Worm (Caenorhabditis elegans): ENCODE data around the gene ceh-49.

Gene ceh-49

DNA sequence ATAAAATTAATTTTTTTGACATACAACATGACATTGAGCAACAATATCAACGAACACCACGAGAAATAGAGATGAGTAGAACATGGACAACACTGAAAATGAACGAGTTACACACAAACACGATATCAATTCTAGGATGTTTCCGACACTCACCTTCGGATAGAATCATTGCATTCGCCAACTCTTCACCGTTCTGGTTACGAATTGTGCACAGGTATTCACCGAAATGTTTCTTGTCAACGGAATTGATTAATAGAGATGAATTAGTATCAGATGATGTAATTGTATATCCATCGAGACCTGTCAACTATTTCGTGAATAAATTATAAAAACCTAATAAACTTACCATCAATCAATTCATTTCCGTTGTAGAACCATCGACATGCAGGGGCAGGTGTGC is 1.7 kb upstream of the ceh-49 start:
- TF ChIP-seq die-1 (tag; optimal IDR thresholded peaks at IDR 0.05) (no peak), Y53G8AR.9 (GFP tag; conservative IDR thresholded peaks at IDR 0.05) (no peak), lin-35 (GFP tag; optimal IDR thresholded peaks at IDR 0.05) (no peak), B0336.3 (GFP tag; IDR thresholded peaks at IDR 0.05) (no peak), K12H6.12 (tag; optimal IDR thresholded peaks at IDR 0.05) (no peak), ceh-100 (GFP tag; IDR thresholded peaks at IDR 0.05) (no peak), ztf-6 (GFP tag; IDR thresholded peaks at IDR 0.05) (no peak), F23B12.7 (tag; optimal IDR thresholded peaks at IDR 0.05; ENCODE audit: insufficient read depth) (no peak), pbrm-1 (GFP tag; IDR thresholded peaks at IDR 0.05) (no peak), bed-2 (GFP tag; IDR thresholded peaks at IDR 0.05) (no peak), zim-3 (tag; optimal IDR thresholded peaks at IDR 0.05) (no peak), hmg-1.2 (GFP tag; IDR thresholded peaks at IDR 0.05) (no peak), let-607 (tag; optimal IDR thresholded peaks at IDR 0.05) (no peak), gei-17 (GFP tag; optimal IDR thresholded peaks at IDR 0.05) (no peak), ZK185.1 (tag; optimal IDR thresholded peaks at IDR 0.05; ENCODE audit: poor library complexity, severe bottlenecking) (no peak), Y53F4B.3 (GFP tag; IDR thresholded peaks at IDR 0.05) (no peak), cebp-2 (GFP tag; IDR thresholded peaks at IDR 0.05) (no peak)

DNA sequence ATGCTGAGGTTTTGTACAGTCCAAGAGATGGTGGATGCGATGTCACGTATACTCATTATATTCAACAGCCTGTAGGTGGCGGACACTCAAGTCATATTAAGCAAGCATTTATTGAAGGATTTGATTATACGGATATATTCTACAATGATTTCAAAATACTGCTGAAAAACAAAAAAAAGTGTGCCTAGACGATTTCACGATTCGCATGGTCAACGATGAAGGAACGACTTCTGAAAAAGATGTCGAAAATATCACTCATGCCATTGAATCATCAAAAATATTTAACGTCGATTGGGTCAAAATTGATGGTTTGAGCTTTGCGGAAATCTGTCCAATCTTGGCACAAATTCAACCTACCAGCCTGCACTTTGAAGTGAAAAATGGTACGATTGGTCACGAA is 3.0 kb downstream of the ceh-49 start:
- TF ChIP-seq B0019.2 (GFP tag; conservative IDR thresholded peaks at IDR 0.05) (no peak), Y56A3A.18 (GFP tag; IDR thresholded peaks at IDR 0.05) (no peak), hmg-1.2 (GFP tag; IDR thresholded peaks at IDR 0.05) (no peak), attf-6 (GFP tag; IDR thresholded peaks at IDR 0.05) (no peak), ztf-25 (GFP tag; IDR thresholded peaks at IDR 0.05) (no peak), unc-62 (GFP tag; optimal IDR thresholded peaks at IDR 0.05) (no peak), B0035.1 (tag; optimal IDR thresholded peaks at IDR 0.05) (no peak), cebp-1 (GFP tag; IDR thresholded peaks at IDR 0.05) (no peak), cebp-1 (tag; optimal IDR thresholded peaks at IDR 0.05) (no peak), sptf-2 (GFP tag; optimal IDR thresholded peaks at IDR 0.05) (no peak), F33H1.4 (GFP tag; IDR thresholded peaks at IDR 0.05) (no peak)

DNA sequence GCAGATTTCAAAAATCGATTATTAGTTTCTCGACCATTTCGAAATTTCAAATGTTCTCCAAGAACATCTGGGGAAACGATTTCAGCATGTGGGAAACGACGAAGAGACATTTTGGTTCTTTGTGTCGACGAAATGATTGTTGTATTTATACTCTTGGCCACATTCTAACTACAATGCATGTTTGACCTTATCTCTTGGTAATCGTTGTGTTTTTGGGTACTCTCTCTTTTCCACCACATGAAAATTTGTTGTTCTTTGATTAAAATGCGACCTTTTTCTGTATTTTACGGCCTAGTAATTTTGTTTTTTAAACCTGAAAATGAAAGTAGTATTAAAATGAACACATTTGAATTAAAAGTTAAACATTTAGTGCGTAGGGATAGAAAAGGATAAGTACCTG is 7.2 kb downstream of the ceh-49 start, which contains the start of gene F17A9.5:
F17A9.5 (minus strand) TSS at position 175 of the 400 bp plus-strand sequence.
- TF ChIP-seq somi-1 (GFP tag; optimal IDR thresholded peaks at IDR 0.05) (no peak), Y79H2A.3 (GFP tag; conservative IDR thresholded peaks at IDR 0.05) (no peak), sdz-38 (tag; optimal IDR thresholded peaks at IDR 0.05) (no peak), nhr-120 (GFP tag; IDR thresholded peaks at IDR 0.05) (no peak), die-1 (tag; optimal IDR thresholded peaks at IDR 0.05) (no peak), F55B11.4 (tag; optimal IDR thresholded peaks at IDR 0.05; ENCODE audit: borderline replicate concordance, insufficient read depth) (no peak), hsf-1 (GFP tag; IDR thresholded peaks at IDR 0.05) (no peak), snpc-4 (GFP tag; optimal IDR thresholded peaks at IDR 0.05) (no peak), snpc-4 (tag; optimal IDR thresholded peaks at IDR 0.05) (no peak), F52B5.7 (tag; optimal IDR thresholded peaks at IDR 0.05) (no peak), ccch-3 (GFP tag; optimal IDR thresholded peaks at IDR 0.05) (no peak), madf-6 (GFP tag; IDR thresholded peaks at IDR 0.05) (no peak)
